Worm (Caenorhabditis elegans) whole organism, L4/young adult: ENCODE measurements around the gene K08D8.5.

Experiments
- W03F9.2 ChIP-seq: fragments of 150-350 bp; optimal IDR thresholded peaks from 2 replicates; lab custom pipeline; 2014; ENCODE audit warnings: missing biosample characterization, missing genetic modification characterization
- dao-5 ChIP-seq: sonication (generic microtip); optimal IDR thresholded peaks from 2 replicates; lab custom pipeline; 2016; ENCODE audit warnings: missing genotype, missing genetic modification characterization, moderate library complexity, missing compliant biosample characterization
- him-1 ChIP-seq: sonication (generic microtip); optimal IDR thresholded peaks from 2 replicates; lab custom pipeline; 2016; ENCODE audit warnings: missing genotype, missing genetic modification reagents, missing genetic modification characterization, missing compliant biosample characterization

DNA sequence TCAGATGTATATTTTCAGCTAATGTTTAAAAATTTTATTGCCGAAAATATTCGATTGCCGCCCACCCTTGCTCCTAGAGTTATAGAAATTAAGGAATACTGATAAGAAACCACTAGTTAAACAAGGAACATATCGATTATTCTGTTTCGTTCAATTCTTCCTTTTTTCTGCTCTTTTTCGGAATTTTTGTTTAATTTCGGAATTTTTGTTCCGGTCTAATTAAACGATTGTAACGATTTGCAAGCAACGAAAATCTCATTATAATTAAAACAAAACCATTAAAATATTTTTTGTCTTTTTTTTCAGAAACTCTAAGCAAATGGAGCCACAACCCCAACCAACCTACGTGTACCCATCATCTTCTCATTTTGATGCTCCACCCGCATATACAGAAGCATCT lies 19.7 kb downstream of the K08D8.5 start, which contains the start of gene K08D8.1:
- TF ChIP-seq W03F9.2 (tag; lab: Kevin White, UChicago) (no peak), him-1 (no peak), dao-5 (tag; lab: Kevin White, UChicago) (no peak)
